Worm (Caenorhabditis elegans) whole organism, L4 larva: Measurements from ENCODE around the gene F09E10.1.

ENCODE experiments used
- ama-1 ChIP-seq: fragments of 150-350 bp; optimal IDR thresholded peaks from 2 replicates; lab custom pipeline; 2014; ENCODE audit warnings: inconsistent platforms, mixed read lengths
- ceh-62 ChIP-seq: sonication (generic microtip); optimal IDR thresholded peaks from 2 replicates; lab custom pipeline; 2017; ENCODE audit warnings: missing biosample characterization, missing genetic modification characterization
- egl-27 ChIP-seq: sonication (generic microtip); optimal IDR thresholded peaks from 3 replicates; lab custom pipeline; 2017; ENCODE audit warnings: missing biosample characterization, missing genetic modification reagents, missing genetic modification characterization
- fos-1 ChIP-seq: fragments of 150-350 bp; optimal IDR thresholded peaks from 2 replicates; lab custom pipeline; 2014; ENCODE audit warnings: missing biosample characterization, missing genetic modification characterization
- mep-1 ChIP-seq: fragments of 150-350 bp; sonication (generic microtip); optimal IDR thresholded peaks from 3 replicates; lab custom pipeline; 2014; ENCODE audit warnings: missing biosample characterization, missing genetic modification characterization
- mxl-3 ChIP-seq: fragments of 200-800 bp; sonication (Bioruptor generic); optimal IDR thresholded peaks from 2 replicates; lab custom pipeline; 2018; ENCODE audit warnings: mild to moderate bottlenecking, missing genetic modification characterization, missing compliant biosample characterization
- snpc-4 ChIP-seq: fragments of 150-350 bp; optimal IDR thresholded peaks from 2 replicates; lab custom pipeline; 2014; ENCODE audit warnings: missing biosample characterization, missing genetic modification characterization
- zfp-2 ChIP-seq: sonication (generic microtip); optimal IDR thresholded peaks from 2 replicates; lab custom pipeline; 2016; ENCODE audit warnings: mild to moderate bottlenecking, missing genetic modification characterization, missing compliant biosample characterization

- no peak for TF ChIP-seq mxl-3 (GFP tag; lab: Kevin White, UChicago)
- no peak for TF ChIP-seq mep-1 (tag; lab: Kevin White, UChicago)
- no peak for TF ChIP-seq zfp-2 (tag; lab: Kevin White, UChicago)
- no peak for TF ChIP-seq snpc-4 (tag; lab: Kevin White, UChicago)
- TF ChIP-seq fos-1: no peak
- TF ChIP-seq ceh-62: no peak
- no peak for TF ChIP-seq egl-27
- no peak for TF ChIP-seq ama-1 (lab: Kevin White, UChicago)
These were observed 46.5 kb downstream of the F09E10.1 start for ce11 chrX:1549095-1549494.
